Fruit fly (Drosophila melanogaster) whole organism, embryonic: ENCODE measurements around the gene CG10984.

Source experiments
- Bgb ChIP-seq: fragments of 200-800 bp; sonication (Bioruptor generic); IDR thresholded peaks from 2 replicates; pipeline ENCODE4 v1.3.6; 2022; ENCODE audit warnings: missing biosample characterization, missing genetic modification characterization; ENCODE audit not compliant: partially characterized antibody
- CG10147 ChIP-seq: fragments of 200-800 bp; sonication (Bioruptor generic); optimal IDR thresholded peaks from 2 replicates; lab custom pipeline; 2019; ENCODE audit warnings: missing biosample characterization, mild to moderate bottlenecking, missing genetic modification characterization, moderate library complexity
- CG11696 ChIP-seq: fragments of 200-800 bp; sonication (Bioruptor generic); IDR thresholded peaks from 2 replicates; pipeline ENCODE4 v1.3.6; 2022; ENCODE audit warnings: missing biosample characterization, missing genetic modification characterization
- CG12219 ChIP-seq: fragments of 200-800 bp; sonication (Bioruptor generic); optimal IDR thresholded peaks from 3 replicates; lab custom pipeline; 2018; ENCODE audit warnings: missing biosample characterization, mild to moderate bottlenecking, missing genetic modification characterization
- CG12391 ChIP-seq: fragments of 200-800 bp; sonication (Bioruptor generic); optimal IDR thresholded peaks from 3 replicates; lab custom pipeline; 2018; ENCODE audit warnings: missing biosample characterization, mild to moderate bottlenecking, missing genetic modification characterization, moderate library complexity
- CG13287 ChIP-seq: fragments of 200-800 bp; sonication (Bioruptor generic); IDR thresholded peaks from 2 replicates; pipeline ENCODE4 v1.3.6; 2022; ENCODE audit warnings: missing biosample characterization, missing genetic modification characterization; ENCODE audit not compliant: partially characterized antibody
- CG13296 ChIP-seq: fragments of 200-800 bp; sonication (Bioruptor generic); optimal IDR thresholded peaks from 3 replicates; lab custom pipeline; 2018; ENCODE audit warnings: missing biosample characterization, mild to moderate bottlenecking, missing genetic modification characterization
- CG13775 ChIP-seq: fragments of 200-800 bp; sonication (Bioruptor generic); optimal IDR thresholded peaks from 3 replicates; lab custom pipeline; 2017; ENCODE audit warnings: missing biosample characterization, mild to moderate bottlenecking, missing genetic modification characterization
- CG1603 ChIP-seq: fragments of 200-800 bp; sonication (Bioruptor generic); optimal IDR thresholded peaks from 2 replicates; lab custom pipeline; 2019; ENCODE audit warnings: missing biosample characterization, mild to moderate bottlenecking, missing genetic modification characterization, moderate library complexity
- CG1792 ChIP-seq: fragments of 200-800 bp; sonication (Bioruptor generic); optimal IDR thresholded peaks from 2 replicates; lab custom pipeline; 2016; ENCODE audit warnings: missing biosample characterization, missing genetic modification characterization
- CG2202 ChIP-seq: fragments of 200-800 bp; sonication (Bioruptor generic); optimal IDR thresholded peaks from 2 replicates; lab custom pipeline; 2018; ENCODE audit warnings: missing biosample characterization, mild to moderate bottlenecking, missing genetic modification characterization
- CG30020 ChIP-seq: fragments of 200-800 bp; optimal IDR thresholded peaks from 2 replicates; lab custom pipeline; 2019; ENCODE audit warnings: missing biosample characterization, mild to moderate bottlenecking, missing genetic modification characterization, moderate library complexity
- CG32532 ChIP-seq: fragments of 200-800 bp; sonication (Bioruptor generic); IDR thresholded peaks from 2 replicates; pipeline ENCODE4 v1.3.6; 2022; ENCODE audit warnings: missing biosample characterization, missing genetic modification characterization
- CG34422 ChIP-seq: fragments of 200-800 bp; sonication (Bioruptor generic); IDR thresholded peaks from 3 replicates; pipeline ENCODE4 v1.3.6; 2022; ENCODE audit warnings: missing biosample characterization, missing genetic modification characterization
- CG43689 ChIP-seq: fragments of 200-800 bp; sonication (Bioruptor generic); IDR thresholded peaks from 2 replicates; pipeline ENCODE4 v1.3.6; 2022; ENCODE audit warnings: missing biosample characterization, missing genetic modification characterization
- CG5180 ChIP-seq: fragments of 200-800 bp; sonication (Bioruptor generic); optimal IDR thresholded peaks from 3 replicates; lab custom pipeline; 2017; ENCODE audit warnings: missing biosample characterization, missing genetic modification characterization, mild to moderate bottlenecking, moderate library complexity, missing genetic modification reagents
- CG5245 ChIP-seq: fragments of 200-800 bp; sonication (Bioruptor generic); optimal IDR thresholded peaks from 3 replicates; lab custom pipeline; 2016; ENCODE audit warnings: missing biosample characterization, missing genetic modification characterization
- CG6254 ChIP-seq: fragments of 200-800 bp; sonication (Bioruptor generic); optimal IDR thresholded peaks from 3 replicates; lab custom pipeline; 2017; ENCODE audit warnings: mild to moderate bottlenecking, missing biosample characterization, missing genetic modification reagents, missing genetic modification characterization
- CG6272 ChIP-seq: fragments of 200-800 bp; sonication (Bioruptor generic); IDR thresholded peaks from 2 replicates; pipeline ENCODE4 v1.3.6; 2022; ENCODE audit warnings: missing biosample characterization, missing genetic modification characterization
- Chrac-16 ChIP-seq: fragments of 200-800 bp; sonication (Bioruptor generic); optimal IDR thresholded peaks from 3 replicates; lab custom pipeline; 2016; ENCODE audit warnings: missing biosample characterization, missing genetic modification characterization
- CrebB ChIP-seq: fragments of 200-800 bp; sonication (Bioruptor generic); optimal IDR thresholded peaks from 3 replicates; lab custom pipeline; 2018; ENCODE audit warnings: missing biosample characterization, mild to moderate bottlenecking, missing genetic modification characterization
- Dbx ChIP-seq: fragments of 200-800 bp; sonication (Bioruptor generic); IDR thresholded peaks from 3 replicates; pipeline ENCODE4 v1.3.6; 2022; ENCODE audit warnings: missing biosample characterization, missing genetic modification characterization
- Ets97D ChIP-seq: fragments of 200-800 bp; sonication (Bioruptor generic); optimal IDR thresholded peaks from 3 replicates; lab custom pipeline; 2016; ENCODE audit warnings: missing biosample characterization, missing genetic modification characterization
- Fer3 ChIP-seq: fragments of 200-800 bp; sonication (Bioruptor generic); optimal IDR thresholded peaks from 2 replicates; lab custom pipeline; 2018; ENCODE audit warnings: missing biosample characterization, mild to moderate bottlenecking, missing genetic modification characterization, moderate library complexity
- HHEX ChIP-seq: fragments of 200-800 bp; sonication (Bioruptor generic); optimal IDR thresholded peaks from 3 replicates; lab custom pipeline; 2017; ENCODE audit warnings: missing biosample characterization, mild to moderate bottlenecking, missing genetic modification characterization, missing genetic modification reagents
- HmgZ ChIP-seq: fragments of 200-800 bp; sonication (Bioruptor generic); optimal IDR thresholded peaks from 2 replicates; lab custom pipeline; 2018; ENCODE audit warnings: missing biosample characterization, mild to moderate bottlenecking, missing genetic modification characterization
- Hr3 ChIP-seq: fragments of 200-800 bp; sonication (Bioruptor generic); optimal IDR thresholded peaks from 3 replicates; lab custom pipeline; 2016; ENCODE audit warnings: missing biosample characterization, missing genetic modification characterization
- Hr39 ChIP-seq: fragments of >200 bp; optimal IDR thresholded peaks from 2 replicates; lab custom pipeline; 2017
- Myb ChIP-seq: fragments of 200-800 bp; sonication (Bioruptor generic); optimal IDR thresholded peaks from 2 replicates; lab custom pipeline; 2016; ENCODE audit warnings: missing biosample characterization, missing genetic modification characterization
- Side ChIP-seq: fragments of 200-800 bp; sonication (Bioruptor generic); optimal IDR thresholded peaks from 2 replicates; lab custom pipeline; 2016; ENCODE audit warnings: missing biosample characterization, missing genetic modification characterization
- Taf1 ChIP-seq: fragments of 200-800 bp; sonication (Bioruptor generic); IDR thresholded peaks from 2 replicates; pipeline ENCODE4 v1.3.6; 2022; ENCODE audit warnings: missing biosample characterization, missing genetic modification characterization
- Vsx1 ChIP-seq: fragments of 200-800 bp; sonication (Bioruptor generic); optimal IDR thresholded peaks from 2 replicates; lab custom pipeline; 2017; ENCODE audit warnings: missing biosample characterization, mild to moderate bottlenecking, missing genetic modification characterization, missing genetic modification reagents
- amos ChIP-seq: fragments of 200-800 bp; sonication (Bioruptor generic); IDR thresholded peaks from 2 replicates; pipeline ENCODE4 v1.3.6; 2022; ENCODE audit warnings: missing biosample characterization, missing genetic modification characterization; ENCODE audit not compliant: partially characterized antibody
- dimm ChIP-seq: fragments of 200-800 bp; sonication (Bioruptor generic); IDR thresholded peaks from 2 replicates; pipeline ENCODE4 v1.3.6; 2022; ENCODE audit warnings: missing biosample characterization, missing genetic modification characterization
- eve ChIP-seq, 2 experiments: fragments of >200 bp; optimal IDR thresholded peaks; 2 replicates each; lab custom pipeline; 2017; ENCODE audit warnings: missing biosample characterization in 2 of 2, missing genetic modification characterization in 2 of 2
- ftz-f1 ChIP-seq: fragments of 200-800 bp; sonication (Bioruptor generic); optimal IDR thresholded peaks from 2 replicates; lab custom pipeline; 2016; ENCODE audit warnings: missing biosample characterization, missing genetic modification characterization
- gfzf ChIP-seq: fragments of 200-800 bp; sonication (Bioruptor generic); optimal IDR thresholded peaks from 2 replicates; lab custom pipeline; 2016; ENCODE audit warnings: missing biosample characterization, mild to moderate bottlenecking, missing genetic modification characterization, moderate library complexity
- h ChIP-seq: fragments of >200 bp; optimal IDR thresholded peaks from 2 replicates; lab custom pipeline; 2017
- her ChIP-seq: fragments of 200-800 bp; sonication (Bioruptor generic); optimal IDR thresholded peaks from 2 replicates; lab custom pipeline; 2016; ENCODE audit warnings: missing biosample characterization, missing genetic modification characterization
- hkb ChIP-seq, 2 experiments: fragments of 200-800 bp in 1 of 2; fragments of >200 bp in 1 of 2; sonication (Bioruptor generic) in 1 of 2; IDR thresholded peaks in 1 of 2; optimal IDR thresholded peaks in 1 of 2; 2 replicates each; pipeline versions ENCODE4 v1.3.6 to Lab custom; 2017 to 2022; ENCODE audit warnings: missing biosample characterization in 1 of 2, missing genetic modification characterization in 1 of 2
- lmd ChIP-seq: fragments of 200-800 bp; sonication (Bioruptor generic); IDR thresholded peaks from 2 replicates; pipeline ENCODE4 v1.3.6; 2022; ENCODE audit warnings: missing biosample characterization, missing genetic modification characterization
- nau ChIP-seq: fragments of 200-800 bp; sonication (Bioruptor generic); optimal IDR thresholded peaks from 3 replicates; lab custom pipeline; 2017; ENCODE audit warnings: missing biosample characterization, mild to moderate bottlenecking, missing genetic modification characterization, missing genetic modification reagents
- pan ChIP-seq, 4 experiments: fragments of >200 bp in 3 of 4; fragments of 200-800 bp in 1 of 4; sonication (Bioruptor generic) in 1 of 4; optimal IDR thresholded peaks in 3 of 4; IDR thresholded peaks in 1 of 4; 2 replicates each; pipeline versions ENCODE4 v1.3.6 to Lab custom; 2017 to 2022; ENCODE audit warnings: missing biosample characterization in 2 of 4, missing genetic modification characterization in 2 of 4, mixed read lengths in 1 of 4
- sd ChIP-seq: fragments of 200-800 bp; sonication (Bioruptor generic); optimal IDR thresholded peaks from 3 replicates; lab custom pipeline; 2018; ENCODE audit warnings: missing biosample characterization, mild to moderate bottlenecking, missing genetic modification characterization, moderate library complexity
- sens-2 ChIP-seq: fragments of 200-800 bp; sonication (Bioruptor generic); IDR thresholded peaks from 2 replicates; pipeline ENCODE4 v1.3.6; 2022; ENCODE audit warnings: missing biosample characterization, missing genetic modification characterization
- slp2 ChIP-seq: fragments of 200-800 bp; sonication (Bioruptor generic); optimal IDR thresholded peaks from 2 replicates; lab custom pipeline; 2016; ENCODE audit warnings: missing biosample characterization, missing genetic modification characterization
- tap ChIP-seq: fragments of 200-800 bp; optimal IDR thresholded peaks from 3 replicates; lab custom pipeline; 2019; ENCODE audit warnings: missing biosample characterization, mild to moderate bottlenecking, missing genetic modification characterization, moderate library complexity
- tgo ChIP-seq: fragments of 200-800 bp; sonication (Bioruptor generic); IDR thresholded peaks from 3 replicates; pipeline ENCODE4 v1.3.6; 2022; ENCODE audit warnings: missing biosample characterization, missing genetic modification characterization
- tna ChIP-seq: fragments of 200-800 bp; sonication (Bioruptor generic); IDR thresholded peaks from 2 replicates; pipeline ENCODE4 v1.3.6; 2022; ENCODE audit warnings: missing biosample characterization, missing genetic modification characterization; ENCODE audit not compliant: partially characterized antibody
- toy ChIP-seq: fragments of 200-800 bp; sonication (Bioruptor generic); IDR thresholded peaks from 2 replicates; pipeline ENCODE4 v1.3.6; 2022; ENCODE audit warnings: missing biosample characterization, missing genetic modification characterization
- trh ChIP-seq: fragments of 200-800 bp; sonication (Bioruptor generic); optimal IDR thresholded peaks from 2 replicates; lab custom pipeline; 2016; ENCODE audit warnings: missing biosample characterization, missing genetic modification characterization
- zfh1 ChIP-seq: fragments of 200-800 bp; sonication (Bioruptor generic); IDR thresholded peaks from 3 replicates; pipeline ENCODE4 v1.3.6; 2022; ENCODE audit warnings: missing biosample characterization, missing genetic modification characterization

CG10984 gene

DNA sequence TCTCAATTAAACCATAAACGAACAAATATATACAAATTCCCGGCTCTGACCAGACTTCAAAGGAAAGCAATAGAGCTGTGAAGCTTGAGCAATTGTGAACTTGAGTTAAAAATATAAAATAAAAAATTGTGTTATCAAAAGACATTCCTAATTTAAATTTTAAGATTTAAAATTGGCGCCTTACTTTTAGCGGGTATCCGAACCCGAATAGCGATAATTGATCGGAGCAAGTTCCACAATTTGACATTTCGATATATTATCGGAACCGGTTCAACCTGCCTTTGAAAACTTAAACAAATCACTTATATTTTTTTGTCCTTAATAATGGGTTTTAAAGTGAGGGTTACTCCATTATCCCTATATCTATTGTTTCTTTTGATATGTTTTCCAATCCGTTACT, 17.2 kb upstream of the CG10984 start (continued):
- TF ChIP-seq CG10147 (GFP tag; lab: Kevin White, UChicago) (no peak), Chrac-16 (GFP tag; lab: Kevin White, UChicago) (no peak), CG13287 (peak; percentile 77), CG34422 (GFP tag; lab: Robert Waterston, UW) (no peak), lmd (no peak), HHEX (GFP tag; lab: Kevin White, UChicago) (no peak), gfzf (GFP tag; lab: Kevin White, UChicago) (peak; percentile 10), CG13775 (GFP tag; lab: Kevin White, UChicago) (no peak), Myb (GFP tag; lab: Kevin White, UChicago) (no peak), amos (GFP tag; lab: Robert Waterston, UW) (peak; percentile 75; the same call in 1 of the 2 replicates), CG2202 (tag; lab: Kevin White, UChicago) (no peak), hkb (optimal IDR thresholded peaks at IDR 0.05; lab: Kevin White, UChicago) (no peak), hkb (GFP tag; IDR thresholded peaks at IDR 0.05; lab: Robert Waterston, UW) (no peak), Taf1 (GFP tag; lab: Robert Waterston, UW) (no peak), Vsx1 (GFP tag; lab: Kevin White, UChicago) (no peak), Fer3 (tag; lab: Kevin White, UChicago) (no peak), Bgb (peak; percentile 68), CG6254 (GFP tag; lab: Kevin White, UChicago) (no peak), CG5245 (no peak), tap (tag; lab: Kevin White, UChicago) (no peak), Ets97D (GFP tag; lab: Kevin White, UChicago) (no peak), CG1603 (tag; lab: Kevin White, UChicago) (peak; percentile 54), h (lab: Kevin White, UChicago) (no peak), CG30020 (tag; lab: Kevin White, UChicago) (peak; percentile 22), CG1792 (GFP tag; lab: Kevin White, UChicago) (no peak), CG5180 (GFP tag; lab: Kevin White, UChicago) (no peak), pan (optimal IDR thresholded peaks at IDR 0.05; lab: Kevin White, UChicago) (no peak), pan (GFP tag; optimal IDR thresholded peaks at IDR 0.05 in 1 of 2, IDR thresholded peaks at IDR 0.05 in 1 of 2) (no peak), Hr3 (GFP tag; lab: Kevin White, UChicago) (no peak), HmgZ (tag; lab: Kevin White, UChicago) (no peak), ftz-f1 (GFP tag; lab: Kevin White, UChicago) (no peak), Dbx (GFP tag; lab: Robert Waterston, UW) (no peak), CG13296 (no peak), Side (GFP tag; lab: Kevin White, UChicago) (no peak), dimm (GFP tag; lab: Robert Waterston, UW) (no peak), Hr39 (lab: Kevin White, UChicago) (no peak), CG12219 (GFP tag; lab: Kevin White, UChicago) (no peak), sd (no peak), eve (GFP tag; optimal IDR thresholded peaks at IDR 0.05; lab: Kevin White, UChicago) (no peak), tna (GFP tag; lab: Robert Waterston, UW) (peak; percentile 71), CG6272 (GFP tag; lab: Robert Waterston, UW) (no peak), zfh1 (GFP tag; lab: Robert Waterston, UW) (no peak), toy (GFP tag; lab: Robert Waterston, UW) (no peak), CG32532 (no peak), CrebB (tag; lab: Kevin White, UChicago) (no peak), nau (GFP tag; lab: Kevin White, UChicago) (no peak), CG12391 (no peak), tgo (no peak), trh (GFP tag; lab: Kevin White, UChicago) (no peak), sens-2 (GFP tag; lab: Robert Waterston, UW) (no peak), slp2 (no peak), CG43689 (GFP tag; lab: Robert Waterston, UW) (no peak), her (GFP tag; lab: Kevin White, UChicago) (no peak), CG11696 (no peak)
